Fruit fly (Drosophila melanogaster): ENCODE results near the gene GILT1.

GILT1 gene

dm6 chr3R:13381744-13382435 lies 19.8 kb downstream of the GILT1 start, which contains the start of the genes mRpS21 and Droj2 (continued):
- peak; percentile 7 for TF ChIP-seq Nf-YB (GFP tag; optimal IDR thresholded peaks at IDR 0.05)
- TF ChIP-seq CG1024 (GFP tag; IDR thresholded peaks at IDR 0.05) = no peak
- TF ChIP-seq Poxn (GFP tag; IDR thresholded peaks at IDR 0.05) = no peak
- TF ChIP-seq CG10431 (GFP tag; optimal IDR thresholded peaks at IDR 0.05) = peak; percentile 29
- TF ChIP-seq CG1832 (GFP tag; optimal IDR thresholded peaks at IDR 0.05) = no peak
- no peak for TF ChIP-seq CG11723 (GFP tag; optimal IDR thresholded peaks at IDR 0.05)
- peak in 1 of 2 experiments; percentile 36 for TF ChIP-seq bsh (GFP tag; optimal IDR thresholded peaks at IDR 0.05)
- peak; percentile 4 for TF ChIP-seq tx (GFP tag; optimal IDR thresholded peaks at IDR 0.05)
- TF ChIP-seq CG5180 (GFP tag; optimal IDR thresholded peaks at IDR 0.05) = no peak
- peak; percentile 30; the same call in 1 of the 2 replicates for TF ChIP-seq CG6272 (GFP tag; IDR thresholded peaks at IDR 0.05)
- TF ChIP-seq CG12236 (GFP tag; optimal IDR thresholded peaks at IDR 0.05) = no peak
- no peak for TF ChIP-seq CG14860 (GFP tag; IDR thresholded peaks at IDR 0.05; ENCODE audit: partially characterized antibody)
- peak; percentile 49; the same call in 1 of the 2 replicates for TF ChIP-seq CG32532 (GFP tag; IDR thresholded peaks at IDR 0.05)
- TF ChIP-seq pan (optimal IDR thresholded peaks at IDR 0.05) = no peak
- TF ChIP-seq pan (GFP tag; optimal IDR thresholded peaks at IDR 0.05 in 1 of 2, IDR thresholded peaks at IDR 0.05 in 1 of 2) = no peak
- TF ChIP-seq CG4404 (GFP tag; IDR thresholded peaks at IDR 0.05) = no peak
- no peak for TF ChIP-seq Lpt (GFP tag; optimal IDR thresholded peaks at IDR 0.05)
- TF ChIP-seq en (GFP tag; optimal IDR thresholded peaks at IDR 0.05) = no peak
- TF ChIP-seq odd (GFP tag; optimal IDR thresholded peaks at IDR 0.05) = peak; percentile 37
- no peak for TF ChIP-seq maf-S (GFP tag; optimal IDR thresholded peaks at IDR 0.05)
- TF ChIP-seq lab (GFP tag; optimal IDR thresholded peaks at IDR 0.05) = peak; percentile 44
- TF ChIP-seq CG31388 (GFP tag; optimal IDR thresholded peaks at IDR 0.05) = no peak
- 0 out of 3 replicates have a peak, but pooled peaks have one; percentile 19 for TF ChIP-seq sr (GFP tag; IDR thresholded peaks at IDR 0.05)
- no peak for TF ChIP-seq Drgx (GFP tag; IDR thresholded peaks at IDR 0.05)
- no peak for TF ChIP-seq Optix (GFP tag; IDR thresholded peaks at IDR 0.05)
- peak; percentile 83 for TF ChIP-seq CG2120 (GFP tag; optimal IDR thresholded peaks at IDR 0.05)
- peak; percentile 43; the same call in 1 of the 2 replicates for TF ChIP-seq CG14014 (GFP tag; IDR thresholded peaks at IDR 0.05)
- peak; percentile 23 for TF ChIP-seq az2 (GFP tag; optimal IDR thresholded peaks at IDR 0.05)
- TF ChIP-seq dpn (GFP tag; optimal IDR thresholded peaks at IDR 0.05) = peak; percentile 50 to 52
- TF ChIP-seq luna (GFP tag; optimal IDR thresholded peaks at IDR 0.05) = no peak
- TF ChIP-seq chn (GFP tag; optimal IDR thresholded peaks at IDR 0.05) = peak; percentile 18
- TF ChIP-seq caup (GFP tag; optimal IDR thresholded peaks at IDR 0.05; ENCODE audit: severe bottlenecking) = peak; percentile 19
- peak; percentile 37 for TF ChIP-seq CG13296 (GFP tag; optimal IDR thresholded peaks at IDR 0.05)
- TF ChIP-seq Antp (GFP tag; optimal IDR thresholded peaks at IDR 0.05) = peak; percentile 26
- peak; percentile 38 to 78 for TF ChIP-seq Pdp1 (GFP tag; optimal IDR thresholded peaks at IDR 0.05)
- TF ChIP-seq NC2β (GFP tag; optimal IDR thresholded peaks at IDR 0.05) = peak; percentile 21
- TF ChIP-seq bowl (GFP tag; IDR thresholded peaks at IDR 0.05) = no peak
- peak; percentile 15 for TF ChIP-seq ems (GFP tag; optimal IDR thresholded peaks at IDR 0.05)
- TF ChIP-seq CG3407 (GFP tag; optimal IDR thresholded peaks at IDR 0.05) = no peak
- TF ChIP-seq CG12299 (tag; optimal IDR thresholded peaks at IDR 0.05) = peak; percentile 18
- no peak for TF ChIP-seq CG8765 (GFP tag; IDR thresholded peaks at IDR 0.05)
- peak; percentile 96 for TF ChIP-seq CG2116 (GFP tag; optimal IDR thresholded peaks at IDR 0.05)
- TF ChIP-seq CG9215 (GFP tag; IDR thresholded peaks at IDR 0.05) = no peak; the same call in 1 of the 2 replicates
- no peak for TF ChIP-seq CG12219 (GFP tag; optimal IDR thresholded peaks at IDR 0.05)
- TF ChIP-seq pnt (GFP tag; optimal IDR thresholded peaks at IDR 0.05) = no peak
- TF ChIP-seq CG30403 (GFP tag; optimal IDR thresholded peaks at IDR 0.05) = peak; percentile 70
- no peak for TF ChIP-seq prd (optimal IDR thresholded peaks at IDR 0.05)
- peak; percentile 61 for TF ChIP-seq prd (GFP tag; IDR thresholded peaks at IDR 0.05)
- peak; percentile 3 for TF ChIP-seq YL-1 (GFP tag; optimal IDR thresholded peaks at IDR 0.05)
- peak; percentile 9 for TF ChIP-seq CG1602 (GFP tag; optimal IDR thresholded peaks at IDR 0.05)
- no peak for TF ChIP-seq Dip2 (GFP tag; IDR thresholded peaks at IDR 0.05)
